Worm (Caenorhabditis elegans) whole organism, L1 larva: ENCODE results near the gene T09F3.7.

ENCODE experiments used
- ama-1 ChIP-seq: fragments of 150-350 bp; optimal IDR thresholded peaks from 2 replicates; lab custom pipeline; 2014
- elt-3 ChIP-seq, 6 experiments: fragments of 150-350 bp in 1 of 6; sonication (generic microtip); optimal IDR thresholded peaks; 2 replicates each; lab custom pipeline; 2017 to 2018; ENCODE audit warnings: missing biosample characterization in 6 of 6, missing genetic modification characterization in 6 of 6, inconsistent platforms in 1 of 6
- fkh-10 ChIP-seq: sonication (generic microtip); optimal IDR thresholded peaks from 2 replicates; lab custom pipeline; 2017; ENCODE audit warnings: missing biosample characterization, missing genetic modification reagents, missing genetic modification characterization
- hpl-2 ChIP-seq: fragments of 150-350 bp; optimal IDR thresholded peaks from 2 replicates; lab custom pipeline; 2014; ENCODE audit warnings: missing biosample characterization, missing genetic modification reagents, missing genetic modification characterization
- nhr-11 ChIP-seq: fragments of 150-350 bp; optimal IDR thresholded peaks from 2 replicates; lab custom pipeline; 2014; ENCODE audit warnings: missing biosample characterization, missing genetic modification characterization
- pag-3 ChIP-seq: sonication (generic microtip); optimal IDR thresholded peaks from 2 replicates; lab custom pipeline; 2017; ENCODE audit warnings: missing genetic modification characterization, mild to moderate bottlenecking, missing compliant biosample characterization, antibody characterized with exemption, borderline replicate concordance; ENCODE audit not compliant: insufficient read depth
- rnt-1 ChIP-seq: sonication (generic microtip); optimal IDR thresholded peaks from 2 replicates; lab custom pipeline; 2016; ENCODE audit warnings: mild to moderate bottlenecking, missing genetic modification characterization, moderate library complexity, missing compliant biosample characterization
- swsn-7 ChIP-seq: sonication (generic microtip); optimal IDR thresholded peaks from 2 replicates; lab custom pipeline; 2016; ENCODE audit warnings: missing genetic modification characterization, missing compliant biosample characterization
- unc-130 ChIP-seq: fragments of 150-350 bp; optimal IDR thresholded peaks from 2 replicates; lab custom pipeline; 2017; ENCODE audit warnings: missing biosample characterization, missing genetic modification characterization, inconsistent platforms

DNA sequence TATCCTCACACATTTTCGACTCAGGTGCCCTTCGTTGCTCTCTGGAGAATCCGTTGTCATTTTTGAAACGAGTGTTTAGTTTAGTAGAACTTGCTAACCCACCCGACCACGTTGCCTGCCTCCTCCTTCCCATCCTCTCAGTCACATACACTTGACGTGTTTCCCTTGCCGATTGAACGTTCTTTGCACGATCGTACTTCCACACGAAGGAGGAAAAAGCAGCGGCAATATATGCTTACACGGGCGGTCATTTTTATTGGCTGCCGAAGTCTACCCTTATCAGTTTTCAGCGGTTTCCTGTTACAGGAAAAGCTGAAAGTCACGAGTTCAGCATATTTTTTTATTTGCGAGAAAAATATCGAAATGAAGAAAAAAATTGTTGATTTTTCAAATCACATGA is 1.2 kb upstream of the T09F3.7 start:
- TF ChIP-seq ama-1 (lab: Kevin White, UChicago) (peak; percentile 54), unc-130 (tag; lab: Kevin White, UChicago) (peak; percentile 4), pag-3 (tag; lab: Kevin White, UChicago) (no peak), nhr-11 (tag; lab: Kevin White, UChicago) (no peak), rnt-1 (tag; lab: Kevin White, UChicago) (peak; percentile 38), elt-3 (tag; optimal IDR thresholded peaks at IDR 0.05; lab: Kevin White, UChicago) (no peak), swsn-7 (tag; lab: Kevin White, UChicago) (peak; percentile 17), hpl-2 (GFP tag; lab: Kevin White, UChicago) (no peak), fkh-10 (no peak)
